Worm (Caenorhabditis elegans): ENCODE data around the gene glt-3.
A peak's percentile ranks its signal among the peaks of the same experiment; 100 is the strongest.

The glt-3 gene

DNA sequence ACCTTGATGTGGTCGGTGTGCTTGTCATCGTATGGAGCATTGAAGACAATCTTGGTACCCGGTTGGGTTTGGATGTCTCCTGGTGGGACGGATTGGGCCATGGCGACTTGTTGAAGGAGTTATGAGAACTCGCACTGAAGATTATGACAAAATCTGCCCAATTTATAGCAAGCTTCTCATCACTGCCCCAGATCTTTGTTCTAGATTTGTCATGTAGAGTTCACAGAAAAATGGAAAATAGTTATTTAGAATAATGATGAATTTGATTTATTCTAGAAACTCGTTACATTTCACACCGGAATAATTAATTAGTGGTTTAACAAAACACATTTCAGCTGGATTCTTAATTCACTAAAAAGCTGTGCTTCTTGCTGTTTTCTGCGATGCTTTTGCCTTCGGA is 13.6 kb downstream of the glt-3 start, which contains the start of gene msp-38:
msp-38 (minus strand) TSS at position 101 of the 400 bp plus-strand sequence.
- TF ChIP-seq unc-62 (GFP tag; optimal IDR thresholded peaks at IDR 0.05) = no peak
- TF ChIP-seq ceh-16 (tag; optimal IDR thresholded peaks at IDR 0.05) = no peak
- TF ChIP-seq ztf-4 (tag; optimal IDR thresholded peaks at IDR 0.05) = no peak
- TF ChIP-seq nhr-43 (tag; optimal IDR thresholded peaks at IDR 0.05; ENCODE audit: poor library complexity, severe bottlenecking) = no peak
- TF ChIP-seq lsy-12 (tag; optimal IDR thresholded peaks at IDR 0.05) = no peak
- TF ChIP-seq R02D3.7 (tag; optimal IDR thresholded peaks at IDR 0.05) = no peak
- no peak for TF ChIP-seq nhr-25 (tag; optimal IDR thresholded peaks at IDR 0.05)
- no peak for TF ChIP-seq fkh-10 (GFP tag; optimal IDR thresholded peaks at IDR 0.05)
- TF ChIP-seq nhr-11 (tag; optimal IDR thresholded peaks at IDR 0.05) = no peak
- TF ChIP-seq nhr-76 (tag; optimal IDR thresholded peaks at IDR 0.05) = no peak
- no peak for TF ChIP-seq snpc-4 (tag; optimal IDR thresholded peaks at IDR 0.05)
- TF ChIP-seq nhr-237 (tag; optimal IDR thresholded peaks at IDR 0.05) = no peak
- no peak for TF ChIP-seq lin-15B (tag; optimal IDR thresholded peaks at IDR 0.05)

DNA sequence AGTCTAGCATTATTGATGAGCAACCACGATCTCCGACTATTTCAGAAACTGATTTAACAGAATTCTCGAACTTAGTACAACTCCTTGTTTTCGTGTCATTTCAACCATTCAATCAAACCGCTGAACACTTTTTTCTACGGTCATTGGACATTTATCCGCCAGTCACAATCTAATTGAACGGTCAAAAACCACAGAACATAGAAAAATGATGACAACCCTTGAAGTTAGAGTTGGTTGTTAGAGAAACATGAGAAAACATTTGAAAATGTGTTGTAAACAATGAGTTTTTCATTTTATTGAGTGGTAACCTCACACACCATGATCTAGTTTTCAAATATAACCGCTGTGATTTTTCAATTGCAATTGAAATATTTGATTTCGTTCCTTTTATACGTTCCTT is 14.4 kb downstream of the glt-3 start:
- TF ChIP-seq nfya-1 (tag; optimal IDR thresholded peaks at IDR 0.05; ENCODE audit: insufficient read depth) = no peak
- no peak for TF ChIP-seq elt-1 (tag; optimal IDR thresholded peaks at IDR 0.05)
- no peak for TF ChIP-seq skn-1 (tag; optimal IDR thresholded peaks at IDR 0.05)
- TF ChIP-seq ceh-16 (tag; optimal IDR thresholded peaks at IDR 0.05) = no peak
- TF ChIP-seq nhr-43 (tag; optimal IDR thresholded peaks at IDR 0.05; ENCODE audit: poor library complexity, severe bottlenecking) = no peak

DNA sequence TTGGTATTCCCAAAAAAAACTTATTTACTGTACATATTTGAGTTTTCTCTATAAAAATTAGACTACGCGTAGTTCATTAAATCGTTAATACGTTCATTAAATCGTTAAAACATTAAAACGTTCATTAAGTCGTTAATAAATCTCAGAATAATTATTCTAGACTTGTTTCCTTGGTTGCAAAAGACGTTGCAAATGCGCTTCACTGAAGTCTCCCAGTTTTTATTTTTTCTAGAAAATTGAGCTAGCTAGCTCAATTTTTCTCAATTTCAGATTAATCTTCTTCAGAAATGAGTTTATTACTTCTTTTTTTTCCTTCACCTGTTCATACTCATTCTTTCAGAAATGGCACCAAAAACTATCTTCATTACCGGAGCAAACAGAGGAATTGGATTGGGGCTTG is 14.9 kb downstream of the glt-3 start:
- no peak for TF ChIP-seq lin-39 (tag; optimal IDR thresholded peaks at IDR 0.05)
- TF ChIP-seq fkh-2 (tag; optimal IDR thresholded peaks at IDR 0.05) = no peak
- TF ChIP-seq nhr-76 (tag; optimal IDR thresholded peaks at IDR 0.05) = no peak
- TF ChIP-seq unc-62 (GFP tag; optimal IDR thresholded peaks at IDR 0.05) = no peak
- TF ChIP-seq ztf-4 (tag; optimal IDR thresholded peaks at IDR 0.05) = no peak
- no peak for TF ChIP-seq nhr-28 (tag; optimal IDR thresholded peaks at IDR 0.05)
- TF ChIP-seq aly-2 (tag; optimal IDR thresholded peaks at IDR 0.05) = no peak
- TF ChIP-seq elt-3 (tag; optimal IDR thresholded peaks at IDR 0.05) = no peak
- TF ChIP-seq skn-1 (tag; optimal IDR thresholded peaks at IDR 0.05) = no peak
- TF ChIP-seq ceh-28 (tag; optimal IDR thresholded peaks at IDR 0.05) = no peak
- TF ChIP-seq nfya-1 (tag; optimal IDR thresholded peaks at IDR 0.05; ENCODE audit: insufficient read depth) = no peak
- TF ChIP-seq unc-39 (tag; optimal IDR thresholded peaks at IDR 0.05) = no peak
- no peak for TF ChIP-seq lin-15B (tag; optimal IDR thresholded peaks at IDR 0.05)
- TF ChIP-seq eor-1 (tag; optimal IDR thresholded peaks at IDR 0.05) = no peak
- no peak for TF ChIP-seq daf-12 (tag; optimal IDR thresholded peaks at IDR 0.05)
- no peak for TF ChIP-seq tbx-2 (tag; optimal IDR thresholded peaks at IDR 0.05)
- no peak for TF ChIP-seq pqm-1 (tag; optimal IDR thresholded peaks at IDR 0.05)
- TF ChIP-seq nhr-23 (tag; optimal IDR thresholded peaks at IDR 0.05) = no peak
- TF ChIP-seq snpc-4 (tag; optimal IDR thresholded peaks at IDR 0.05) = no peak
- no peak for TF ChIP-seq R02D3.7 (tag; optimal IDR thresholded peaks at IDR 0.05)

DNA sequence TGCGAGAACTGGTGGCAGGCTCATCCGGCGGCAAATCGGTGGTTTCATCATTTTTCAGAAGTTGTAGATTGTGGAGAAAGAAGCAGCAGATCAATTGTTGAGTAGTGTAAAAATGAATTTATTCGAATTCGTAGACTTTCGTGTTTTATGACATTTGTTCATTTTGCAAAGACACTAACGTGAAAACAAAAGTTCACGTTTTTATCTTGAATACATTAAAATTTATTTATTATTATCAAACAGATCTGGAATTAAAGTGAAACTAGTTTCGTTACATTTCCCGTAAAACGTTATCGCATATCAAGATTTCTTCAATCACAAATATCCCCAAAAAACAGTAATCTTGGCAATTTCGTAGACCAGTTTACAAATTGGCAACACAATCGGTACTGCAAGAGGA is 16.8 kb downstream of the glt-3 start, which contains the start of gene T14G10.8:
T14G10.8 (minus strand) TSS at position 101 of the 400 bp plus-strand sequence.
- no peak for TF ChIP-seq daf-12 (tag; optimal IDR thresholded peaks at IDR 0.05)
- no peak for TF ChIP-seq egl-27 (tag; optimal IDR thresholded peaks at IDR 0.05)
- no peak for TF ChIP-seq R02D3.7 (tag; optimal IDR thresholded peaks at IDR 0.05)

DNA sequence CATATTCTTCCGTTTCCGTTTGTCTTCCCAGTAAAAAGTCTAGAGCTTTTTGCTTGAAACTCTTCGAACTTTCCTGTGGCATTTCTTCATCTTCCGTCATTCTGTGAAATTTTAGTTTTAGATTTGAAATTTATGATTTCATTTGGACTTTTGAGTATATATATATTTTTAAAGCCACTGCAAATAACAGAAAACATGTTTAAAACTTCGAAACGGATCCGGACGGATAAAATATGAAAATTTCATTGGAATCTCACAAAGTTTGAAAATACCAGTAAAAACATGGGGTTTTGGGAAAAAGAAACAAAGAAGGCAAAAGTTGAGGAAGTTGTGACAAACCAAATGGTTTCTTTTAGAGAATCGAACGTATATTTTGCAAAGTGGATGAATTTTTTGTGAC is 18.9 kb downstream of the glt-3 start, which contains the start of gene pigs-1:
pigs-1 (minus strand) TSS at position 101 of the 400 bp plus-strand sequence.
- TF ChIP-seq egl-27 (tag; optimal IDR thresholded peaks at IDR 0.05) (no peak), nhr-237 (tag; optimal IDR thresholded peaks at IDR 0.05) (no peak), pha-4 (tag; optimal IDR thresholded peaks at IDR 0.05) (no peak), nhr-76 (tag; optimal IDR thresholded peaks at IDR 0.05) (no peak)

DNA sequence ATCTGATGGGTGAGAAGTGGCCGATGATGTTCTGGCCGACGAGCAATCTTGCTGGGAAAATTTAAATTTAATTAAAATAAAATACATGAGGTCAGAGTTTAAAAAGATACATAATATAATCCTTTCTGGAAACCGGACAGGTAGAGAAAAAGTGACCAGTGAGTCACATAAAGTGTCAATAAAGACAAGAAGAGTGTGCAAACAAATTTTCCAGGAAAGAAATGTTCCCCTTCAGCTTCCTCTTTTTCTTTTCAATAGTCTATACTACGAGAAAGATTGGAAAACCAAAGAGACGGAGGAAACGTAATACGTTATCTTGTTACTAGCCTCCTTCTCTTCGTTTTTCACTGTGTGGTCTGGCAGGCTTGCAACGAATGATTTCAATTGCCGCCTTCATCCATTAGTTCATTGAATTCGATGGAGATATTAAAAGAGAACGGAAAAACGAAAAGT is 20.5 kb downstream of the glt-3 start, which contains the start of gene tsp-12:
tsp-12 (minus strand) TSS at position 51 of the 453 bp plus-strand sequence.
- TF ChIP-seq ceh-82 (tag; optimal IDR thresholded peaks at IDR 0.05) (no peak), snpc-4 (tag; optimal IDR thresholded peaks at IDR 0.05) (peak; percentile 50), pha-4 (tag; optimal IDR thresholded peaks at IDR 0.05) (peak; percentile 63)
